Fruit fly (Drosophila melanogaster) whole organism, prepupa: Measurements from ENCODE around the gene CG7582.

Experiments
- Blimp-1 ChIP-seq: fragments of 200-800 bp; sonication (Bioruptor generic); optimal IDR thresholded peaks from 3 replicates; lab custom pipeline; 2017; ENCODE audit warnings: missing biosample characterization, missing genetic modification characterization, mild to moderate bottlenecking, moderate library complexity, missing genetic modification reagents
- CG10631 ChIP-seq: fragments of 200-800 bp; sonication (Bioruptor generic); optimal IDR thresholded peaks from 2 replicates; lab custom pipeline; 2016; ENCODE audit warnings: missing biosample characterization, missing genetic modification characterization
- CG10669 ChIP-seq: fragments of 200-800 bp; sonication (Bioruptor generic); optimal IDR thresholded peaks from 3 replicates; lab custom pipeline; 2018; ENCODE audit warnings: missing biosample characterization, mild to moderate bottlenecking, missing genetic modification characterization, moderate library complexity
- CG11902 ChIP-seq: fragments of 200-800 bp; sonication (Bioruptor generic); optimal IDR thresholded peaks from 3 replicates; lab custom pipeline; 2016; ENCODE audit warnings: missing biosample characterization, missing genetic modification characterization
- CG15336 ChIP-seq: fragments of 200-800 bp; sonication (Bioruptor generic); IDR thresholded peaks from 2 replicates; pipeline ENCODE4 v1.3.6; 2022; ENCODE audit warnings: missing biosample characterization, missing genetic modification characterization
- CG1621 ChIP-seq: fragments of 200-800 bp; sonication (Bioruptor generic); optimal IDR thresholded peaks from 3 replicates; lab custom pipeline; 2018; ENCODE audit warnings: missing biosample characterization, mild to moderate bottlenecking, missing genetic modification characterization
- CG16779 ChIP-seq: fragments of 200-800 bp; sonication (Bioruptor generic); optimal IDR thresholded peaks from 3 replicates; lab custom pipeline; 2017; ENCODE audit warnings: missing biosample characterization, mild to moderate bottlenecking, missing genetic modification characterization
- CG3032 ChIP-seq: fragments of 200-800 bp; optimal IDR thresholded peaks from 2 replicates; lab custom pipeline; 2019; ENCODE audit warnings: missing biosample characterization, mild to moderate bottlenecking, missing genetic modification characterization, moderate library complexity
- CG32006 ChIP-seq: fragments of 200-800 bp; sonication (Bioruptor generic); optimal IDR thresholded peaks from 3 replicates; lab custom pipeline; 2017; ENCODE audit warnings: missing biosample characterization, mild to moderate bottlenecking, missing genetic modification characterization
- CG34406 ChIP-seq: fragments of 200-800 bp; sonication (Bioruptor generic); optimal IDR thresholded peaks from 3 replicates; lab custom pipeline; 2016; ENCODE audit warnings: missing biosample characterization, missing genetic modification characterization
- CG3919 ChIP-seq: fragments of 200-800 bp; sonication (Bioruptor generic); optimal IDR thresholded peaks from 3 replicates; lab custom pipeline; 2016; ENCODE audit warnings: missing biosample characterization, missing genetic modification characterization
- CG4318 ChIP-seq: fragments of 200-800 bp; sonication (Bioruptor generic); optimal IDR thresholded peaks from 3 replicates; lab custom pipeline; 2017; ENCODE audit warnings: missing biosample characterization, mild to moderate bottlenecking, missing genetic modification characterization
- CG6163 ChIP-seq: fragments of 200-800 bp; sonication (Bioruptor generic); IDR thresholded peaks from 3 replicates; pipeline ENCODE4 v1.3.6; 2022; ENCODE audit warnings: missing biosample characterization, missing genetic modification characterization
- CG6276 ChIP-seq: fragments of 200-800 bp; sonication (Bioruptor generic); optimal IDR thresholded peaks from 2 replicates; lab custom pipeline; 2017; ENCODE audit warnings: missing biosample characterization, mild to moderate bottlenecking, missing genetic modification characterization
- CG6792 ChIP-seq: fragments of 200-800 bp; sonication (Bioruptor generic); optimal IDR thresholded peaks from 3 replicates; lab custom pipeline; 2016; ENCODE audit warnings: missing biosample characterization, missing genetic modification characterization
- CG6808 ChIP-seq: fragments of 200-800 bp; sonication (Bioruptor generic); optimal IDR thresholded peaks from 3 replicates; lab custom pipeline; 2017; ENCODE audit warnings: missing biosample characterization, missing genetic modification characterization, mild to moderate bottlenecking, moderate library complexity, missing genetic modification reagents
- CG6854 ChIP-seq: fragments of 200-800 bp; sonication (Bioruptor generic); optimal IDR thresholded peaks from 2 replicates; lab custom pipeline; 2017; ENCODE audit warnings: missing biosample characterization, mild to moderate bottlenecking, missing genetic modification characterization
- CG7368 ChIP-seq: fragments of 200-800 bp; sonication (Bioruptor generic); optimal IDR thresholded peaks from 3 replicates; lab custom pipeline; 2016; ENCODE audit warnings: missing biosample characterization, missing genetic modification characterization
- CG8119 ChIP-seq: fragments of 200-800 bp; sonication (Bioruptor generic); IDR thresholded peaks from 3 replicates; pipeline ENCODE4 v1.3.6; 2022; ENCODE audit warnings: missing biosample characterization, missing genetic modification characterization
- CG8319 ChIP-seq: fragments of 200-800 bp; sonication (Bioruptor generic); optimal IDR thresholded peaks from 3 replicates; lab custom pipeline; 2016; ENCODE audit warnings: missing biosample characterization, missing genetic modification characterization
- CG8632 ChIP-seq: fragments of 200-800 bp; sonication (Bioruptor generic); optimal IDR thresholded peaks from 3 replicates; lab custom pipeline; 2016; ENCODE audit warnings: missing biosample characterization, missing genetic modification characterization
- Eip78C ChIP-seq: fragments of 200-800 bp; sonication (Bioruptor generic); peaks from one replicate; lab custom pipeline; 2016; ENCODE audit warnings: missing biosample characterization, missing genetic modification characterization
- Eip93F ChIP-seq: fragments of 200-800 bp; sonication (Bioruptor generic); optimal IDR thresholded peaks from 2 replicates; lab custom pipeline; 2016; ENCODE audit warnings: missing biosample characterization, mild to moderate bottlenecking, missing genetic modification characterization
- Ets21C ChIP-seq: fragments of 200-800 bp; sonication (Bioruptor generic); optimal IDR thresholded peaks from 3 replicates; lab custom pipeline; 2016; ENCODE audit warnings: missing biosample characterization, missing genetic modification characterization
- Gug ChIP-seq: fragments of 200-800 bp; sonication (Bioruptor generic); IDR thresholded peaks from 2 replicates; pipeline ENCODE4 v1.3.6; 2022; ENCODE audit warnings: missing biosample characterization, missing genetic modification characterization
- Hr38 ChIP-seq: sonication (Bioruptor generic); optimal IDR thresholded peaks from 2 replicates; lab custom pipeline; 2016; ENCODE audit warnings: missing biosample characterization, missing genetic modification characterization
- Hr39 ChIP-seq: fragments of 200-800 bp; sonication (Bioruptor generic); optimal IDR thresholded peaks from 2 replicates; lab custom pipeline; 2016; ENCODE audit warnings: missing biosample characterization, missing genetic modification characterization
- Hr4 ChIP-seq: fragments of 200-800 bp; sonication (Bioruptor generic); optimal IDR thresholded peaks from 3 replicates; lab custom pipeline; 2016; ENCODE audit warnings: missing biosample characterization, missing genetic modification characterization
- Lpt ChIP-seq: fragments of 200-800 bp; sonication (Bioruptor generic); optimal IDR thresholded peaks from 3 replicates; lab custom pipeline; 2016; ENCODE audit warnings: missing biosample characterization, missing genetic modification characterization
- Met ChIP-seq: fragments of 200-800 bp; sonication (Bioruptor generic); optimal IDR thresholded peaks from 3 replicates; lab custom pipeline; 2016; ENCODE audit warnings: missing biosample characterization, missing genetic modification characterization
- OdsH ChIP-seq: fragments of 200-800 bp; sonication (Bioruptor generic); optimal IDR thresholded peaks from 3 replicates; lab custom pipeline; 2016; ENCODE audit warnings: missing biosample characterization, missing genetic modification characterization
- Smox ChIP-seq: fragments of 200-800 bp; sonication (Bioruptor generic); optimal IDR thresholded peaks from 3 replicates; lab custom pipeline; 2016; ENCODE audit warnings: missing biosample characterization, missing genetic modification characterization
- Sox102F ChIP-seq: fragments of 200-800 bp; sonication (Bioruptor generic); optimal IDR thresholded peaks from 2 replicates; lab custom pipeline; 2016; ENCODE audit warnings: missing biosample characterization, mild to moderate bottlenecking, missing genetic modification characterization
- Sox14 ChIP-seq: fragments of 200-800 bp; sonication (Bioruptor generic); optimal IDR thresholded peaks from 3 replicates; lab custom pipeline; 2016; ENCODE audit warnings: missing biosample characterization, missing genetic modification characterization
- acj6 ChIP-seq: fragments of 200-800 bp; sonication (Bioruptor generic); optimal IDR thresholded peaks from 3 replicates; lab custom pipeline; 2016; ENCODE audit warnings: missing biosample characterization, missing genetic modification characterization
- cyc ChIP-seq: fragments of 200-800 bp; sonication (Bioruptor generic); optimal IDR thresholded peaks from 3 replicates; lab custom pipeline; 2016; ENCODE audit warnings: missing biosample characterization, missing genetic modification characterization
- dac ChIP-seq: fragments of 200-800 bp; sonication (Bioruptor generic); optimal IDR thresholded peaks from 2 replicates; lab custom pipeline; 2017; ENCODE audit warnings: missing biosample characterization, mild to moderate bottlenecking, missing genetic modification characterization
- dsx ChIP-seq: fragments of 200-800 bp; optimal IDR thresholded peaks from 3 replicates; lab custom pipeline; 2019; ENCODE audit warnings: missing biosample characterization, mild to moderate bottlenecking, missing genetic modification characterization, moderate library complexity; ENCODE audit not compliant: poor library complexity, severe bottlenecking
- eg ChIP-seq: fragments of 200-800 bp; sonication (Bioruptor generic); IDR thresholded peaks from 3 replicates; pipeline ENCODE4 v1.3.6; 2022; ENCODE audit warnings: missing biosample characterization, missing genetic modification characterization
- fd59A ChIP-seq: fragments of 200-800 bp; sonication (Bioruptor generic); optimal IDR thresholded peaks from 2 replicates; lab custom pipeline; 2017; ENCODE audit warnings: missing biosample characterization, mild to moderate bottlenecking, missing genetic modification characterization, missing genetic modification reagents
- lz ChIP-seq: fragments of 200-800 bp; sonication (Bioruptor generic); optimal IDR thresholded peaks from 3 replicates; lab custom pipeline; 2016; ENCODE audit warnings: missing biosample characterization, missing genetic modification characterization
- net ChIP-seq: fragments of 200-800 bp; sonication (Bioruptor generic); optimal IDR thresholded peaks from 3 replicates; lab custom pipeline; 2016; ENCODE audit warnings: missing biosample characterization, missing genetic modification characterization
- pdm3 ChIP-seq: fragments of 200-800 bp; sonication (Bioruptor generic); optimal IDR thresholded peaks from 3 replicates; lab custom pipeline; 2016; ENCODE audit warnings: missing biosample characterization, missing genetic modification characterization
- salr ChIP-seq, 2 experiments: fragments of 200-800 bp; sonication (Bioruptor generic); optimal IDR thresholded peaks; 3 replicates each; lab custom pipeline; 2016 to 2018; ENCODE audit warnings: missing biosample characterization in 2 of 2, missing genetic modification characterization in 2 of 2, mild to moderate bottlenecking in 1 of 2
- spab ChIP-seq: fragments of 200-800 bp; sonication (Bioruptor generic); optimal IDR thresholded peaks from 2 replicates; lab custom pipeline; 2017; ENCODE audit warnings: missing biosample characterization, mild to moderate bottlenecking, missing genetic modification characterization, missing genetic modification reagents
- ss ChIP-seq, 2 experiments: fragments of 200-800 bp; sonication (Bioruptor generic); optimal IDR thresholded peaks; 2 replicates in 1 of 2; 3 replicates in 1 of 2; lab custom pipeline; 2017 to 2018; ENCODE audit warnings: mild to moderate bottlenecking in 2 of 2, missing biosample characterization in 2 of 2, missing genetic modification characterization in 2 of 2, moderate library complexity in 1 of 2
- topi ChIP-seq: fragments of 200-800 bp; sonication (Bioruptor generic); optimal IDR thresholded peaks from 3 replicates; lab custom pipeline; 2016; ENCODE audit warnings: missing biosample characterization, missing genetic modification characterization
- vri ChIP-seq: fragments of 200-800 bp; sonication (Bioruptor generic); optimal IDR thresholded peaks from 3 replicates; lab custom pipeline; 2016; ENCODE audit warnings: missing biosample characterization, mild to moderate bottlenecking, missing genetic modification characterization

CG7582 gene

dm6 chr3R:29704557-29704956, 22.5 kb upstream of the CG7582 start:
- TF ChIP-seq cyc (GFP tag; lab: Kevin White, UChicago) = peak; percentile 45
- TF ChIP-seq CG3919 (GFP tag; lab: Kevin White, UChicago) = peak; percentile 9
- no peak for TF ChIP-seq CG8319
- no peak for TF ChIP-seq Sox14
- TF ChIP-seq OdsH = no peak
- no peak for TF ChIP-seq Blimp-1 (GFP tag; lab: Kevin White, UChicago)
- TF ChIP-seq Sox102F (GFP tag; lab: Kevin White, UChicago) = no peak
- no peak for TF ChIP-seq ss (GFP tag; optimal IDR thresholded peaks at IDR 0.05; lab: Kevin White, UChicago)
- no peak for TF ChIP-seq Eip93F (GFP tag; lab: Kevin White, UChicago)
- no peak for TF ChIP-seq CG15336
- TF ChIP-seq Met = peak; percentile 40
- TF ChIP-seq vri = no peak
- TF ChIP-seq topi (GFP tag; lab: Kevin White, UChicago) = peak; percentile 29
- no peak for TF ChIP-seq Lpt
- TF ChIP-seq lz (GFP tag; lab: Kevin White, UChicago) = peak; percentile 27
- TF ChIP-seq Eip78C (GFP tag; lab: Kevin White, UChicago) = no peak
- no peak for TF ChIP-seq Hr39 (GFP tag; lab: Kevin White, UChicago)
- TF ChIP-seq Hr38 (GFP tag; lab: Kevin White, UChicago) = no peak
- no peak for TF ChIP-seq CG6163 (GFP tag; lab: Robert Waterston, UW)

dm6 chr3R:29701739-29702138, 19.7 kb upstream of the CG7582 start:
- no peak for TF ChIP-seq CG3032 (tag; lab: Kevin White, UChicago)
- no peak for TF ChIP-seq pdm3
- TF ChIP-seq dac = no peak
- TF ChIP-seq Eip93F (GFP tag; lab: Kevin White, UChicago) = no peak
- no peak for TF ChIP-seq Hr38 (GFP tag; lab: Kevin White, UChicago)

- TF ChIP-seq CG1621 (tag; lab: Kevin White, UChicago) (no peak), ss (GFP tag; optimal IDR thresholded peaks at IDR 0.05; lab: Kevin White, UChicago) (no peak), CG16779 (no peak), cyc (GFP tag; lab: Kevin White, UChicago) (no peak), CG6854 (GFP tag; lab: Kevin White, UChicago) (no peak), Eip78C (GFP tag; lab: Kevin White, UChicago) (peak; percentile 15), acj6 (GFP tag; lab: Kevin White, UChicago) (no peak), CG11902 (GFP tag; lab: Kevin White, UChicago) (no peak), CG10631 (GFP tag; lab: Kevin White, UChicago) (no peak), CG6276 (GFP tag; lab: Kevin White, UChicago) (no peak), Smox (GFP tag; lab: Kevin White, UChicago) (no peak), CG7368 (GFP tag; lab: Kevin White, UChicago) (no peak), Sox102F (GFP tag; lab: Kevin White, UChicago) (no peak), Eip93F (GFP tag; lab: Kevin White, UChicago) (no peak), topi (GFP tag; lab: Kevin White, UChicago) (no peak), Ets21C (GFP tag; lab: Kevin White, UChicago) (no peak), Sox14 (no peak), Gug (GFP tag; lab: Robert Waterston, UW) (no peak), spab (no peak), Hr4 (GFP tag; lab: Kevin White, UChicago) (peak; percentile 12), CG8119 (GFP tag; lab: Robert Waterston, UW) (peak; percentile 42; the same call in 1 of the 3 replicates), CG6808 (GFP tag; lab: Kevin White, UChicago) (no peak), net (no peak), Hr39 (GFP tag; lab: Kevin White, UChicago) (no peak), CG32006 (GFP tag; lab: Kevin White, UChicago) (peak; percentile 26), OdsH (no peak), CG10669 (GFP tag; lab: Kevin White, UChicago) (no peak), CG15336 (peak; percentile 47; the same call in 1 of the 2 replicates), salr (GFP tag; optimal IDR thresholded peaks at IDR 0.05; lab: Kevin White, UChicago) (no peak), CG4318 (no peak), CG3919 (GFP tag; lab: Kevin White, UChicago) (no peak), Blimp-1 (GFP tag; lab: Kevin White, UChicago) (no peak), CG6792 (no peak), dsx (no peak), fd59A (GFP tag; lab: Kevin White, UChicago) (no peak), CG34406 (GFP tag; lab: Kevin White, UChicago) (no peak), eg (GFP tag; lab: Robert Waterston, UW) (peak; percentile 68; the same call in 2 of the 3 replicates), CG8632 (GFP tag; lab: Kevin White, UChicago) (no peak)
Measured at dm6 chr3R:29699220-29699619, 17.1 kb upstream of the CG7582 start.
